Worm (Caenorhabditis elegans) whole organism, late embryonic: ENCODE data around the gene klp-19.

Experiments used
- C38D4.7 ChIP-seq: fragments of 200-800 bp; sonication (Bioruptor generic); optimal IDR thresholded peaks from 2 replicates; lab custom pipeline; 2018; ENCODE audit warnings: mild to moderate bottlenecking, missing genetic modification characterization, moderate library complexity, missing compliant biosample characterization
- K02D7.2 ChIP-seq: sonication (generic microtip); optimal IDR thresholded peaks from 2 replicates; lab custom pipeline; 2017; ENCODE audit warnings: mild to moderate bottlenecking, missing genetic modification characterization, missing compliant biosample characterization
- Y22D7AL.16 ChIP-seq: sonication (generic microtip); optimal IDR thresholded peaks from 2 replicates; lab custom pipeline; 2016; ENCODE audit warnings: missing genetic modification characterization, missing compliant biosample characterization
- ama-1 ChIP-seq: fragments of 150-350 bp; optimal IDR thresholded peaks from 2 replicates; lab custom pipeline; 2014
- ceh-2 ChIP-seq: sonication (generic microtip); optimal IDR thresholded peaks from 2 replicates; lab custom pipeline; 2016; ENCODE audit warnings: missing genotype, missing genetic modification characterization, missing compliant biosample characterization
- ceh-22 ChIP-seq: sonication (generic microtip); optimal IDR thresholded peaks from 2 replicates; lab custom pipeline; 2017; ENCODE audit warnings: missing biosample characterization, missing genetic modification characterization
- ceh-34 ChIP-seq: sonication (generic microtip); optimal IDR thresholded peaks from 2 replicates; lab custom pipeline; 2016; ENCODE audit warnings: mild to moderate bottlenecking, missing genetic modification characterization, missing compliant biosample characterization
- ceh-45 ChIP-seq: fragments of 200-800 bp; sonication (Bioruptor generic); IDR thresholded peaks from 2 replicates; pipeline ENCODE4 v1.3.6; 2022; ENCODE audit warnings: missing genetic modification reagents, missing genetic modification characterization, missing compliant biosample characterization
- ceh-48 ChIP-seq: sonication (generic microtip); optimal IDR thresholded peaks from 2 replicates; lab custom pipeline; 2016; ENCODE audit warnings: missing genetic modification characterization, inconsistent platforms, missing compliant biosample characterization
- dmd-4 ChIP-seq: sonication (generic microtip); optimal IDR thresholded peaks from 2 replicates; lab custom pipeline; 2016; ENCODE audit warnings: borderline replicate concordance, missing genetic modification characterization, missing compliant biosample characterization
- ets-4 ChIP-seq: sonication (generic microtip); optimal IDR thresholded peaks from 2 replicates; lab custom pipeline; 2016; ENCODE audit warnings: missing genetic modification characterization, missing compliant biosample characterization
- eyg-1 ChIP-seq: sonication (generic microtip); optimal IDR thresholded peaks from 2 replicates; lab custom pipeline; 2016; ENCODE audit warnings: missing genotype, missing genetic modification characterization, missing compliant biosample characterization
- fkh-10 ChIP-seq: fragments of 150-350 bp; optimal IDR thresholded peaks from 2 replicates; lab custom pipeline; 2014; ENCODE audit warnings: missing biosample characterization, missing genetic modification reagents, missing genetic modification characterization
- fkh-6 ChIP-seq: sonication (generic microtip); optimal IDR thresholded peaks from 2 replicates; lab custom pipeline; 2016; ENCODE audit warnings: missing genetic modification characterization, missing compliant biosample characterization
- gmeb-2 ChIP-seq: sonication (generic microtip); optimal IDR thresholded peaks from 2 replicates; lab custom pipeline; 2016; ENCODE audit warnings: missing genetic modification characterization, inconsistent platforms, missing compliant biosample characterization
- hlh-13 ChIP-seq: fragments of 200-800 bp; sonication (Bioruptor generic); optimal IDR thresholded peaks from 2 replicates; lab custom pipeline; 2018; ENCODE audit warnings: mild to moderate bottlenecking, missing genetic modification characterization, missing compliant biosample characterization
- hlh-15 ChIP-seq: sonication (generic microtip); optimal IDR thresholded peaks from 2 replicates; lab custom pipeline; 2016; ENCODE audit warnings: missing genetic modification characterization, missing compliant biosample characterization
- hlh-30 ChIP-seq: sonication (generic microtip); optimal IDR thresholded peaks from 2 replicates; lab custom pipeline; 2017; ENCODE audit warnings: antibody characterized with exemption, missing genetic modification characterization, missing compliant biosample characterization; ENCODE audit not compliant: insufficient read depth
- mec-3 ChIP-seq: sonication (generic microtip); optimal IDR thresholded peaks from 2 replicates; lab custom pipeline; 2016; ENCODE audit warnings: borderline replicate concordance, missing genetic modification characterization, missing compliant biosample characterization
- nfya-1 ChIP-seq: sonication (generic microtip); optimal IDR thresholded peaks from 2 replicates; lab custom pipeline; 2017; ENCODE audit warnings: missing genetic modification characterization, mild to moderate bottlenecking, missing compliant biosample characterization, antibody characterized with exemption, moderate library complexity
- nhr-11 ChIP-seq: fragments of 150-350 bp; optimal IDR thresholded peaks from 2 replicates; lab custom pipeline; 2014; ENCODE audit warnings: missing biosample characterization, missing genetic modification characterization
- npax-4 ChIP-seq: sonication (generic microtip); optimal IDR thresholded peaks from 2 replicates; lab custom pipeline; 2016; ENCODE audit warnings: missing genetic modification characterization, missing compliant biosample characterization
- odd-2 ChIP-seq: sonication (generic microtip); optimal IDR thresholded peaks from 2 replicates; lab custom pipeline; 2017; ENCODE audit warnings: antibody characterized with exemption, mild to moderate bottlenecking, missing genetic modification characterization, missing compliant biosample characterization
- pag-3 ChIP-seq: sonication (generic microtip); optimal IDR thresholded peaks from 2 replicates; lab custom pipeline; 2016; ENCODE audit warnings: missing compliant biosample characterization, missing genetic modification characterization, borderline replicate concordance
- pax-1 ChIP-seq: fragments of 150-350 bp; optimal IDR thresholded peaks from 2 replicates; lab custom pipeline; 2014; ENCODE audit warnings: missing biosample characterization, missing genetic modification characterization
- pha-2 ChIP-seq: sonication (generic microtip); optimal IDR thresholded peaks from 2 replicates; lab custom pipeline; 2017; ENCODE audit warnings: mild to moderate bottlenecking, missing genetic modification characterization, missing compliant biosample characterization
- pqm-1 ChIP-seq: sonication (generic microtip); optimal IDR thresholded peaks from 2 replicates; lab custom pipeline; 2016; ENCODE audit warnings: missing genetic modification characterization, missing compliant biosample characterization
- pros-1 ChIP-seq: fragments of 150-350 bp; optimal IDR thresholded peaks from 2 replicates; lab custom pipeline; 2014; ENCODE audit warnings: missing biosample characterization, missing genetic modification reagents, missing genetic modification characterization
- rnt-1 ChIP-seq: sonication (generic microtip); optimal IDR thresholded peaks from 2 replicates; lab custom pipeline; 2016; ENCODE audit warnings: missing genetic modification characterization, missing compliant biosample characterization
- sdc-2 ChIP-seq: sonication (generic microtip); optimal IDR thresholded peaks from 2 replicates; lab custom pipeline; 2016; ENCODE audit warnings: missing genotype, missing genetic modification characterization, missing compliant biosample characterization
- sox-2 ChIP-seq: fragments of 200-800 bp; sonication (Bioruptor generic); IDR thresholded peaks from 2 replicates; pipeline ENCODE4 v1.3.6; 2022; ENCODE audit warnings: missing genetic modification reagents, missing genetic modification characterization, missing compliant biosample characterization
- tbx-7 ChIP-seq: sonication (generic microtip); optimal IDR thresholded peaks from 2 replicates; lab custom pipeline; 2016; ENCODE audit warnings: missing genotype, missing genetic modification characterization, missing compliant biosample characterization
- unc-42 ChIP-seq: sonication (generic microtip); optimal IDR thresholded peaks from 2 replicates; lab custom pipeline; 2016; ENCODE audit warnings: missing genotype, missing genetic modification characterization, missing compliant biosample characterization
- unc-55 ChIP-seq: sonication (generic microtip); optimal IDR thresholded peaks from 2 replicates; lab custom pipeline; 2017; ENCODE audit warnings: missing biosample characterization, missing genetic modification reagents, missing genetic modification characterization
- zip-5 ChIP-seq: sonication (generic microtip); optimal IDR thresholded peaks from 2 replicates; lab custom pipeline; 2016; ENCODE audit warnings: missing genetic modification characterization, missing compliant biosample characterization

The klp-19 gene

DNA sequence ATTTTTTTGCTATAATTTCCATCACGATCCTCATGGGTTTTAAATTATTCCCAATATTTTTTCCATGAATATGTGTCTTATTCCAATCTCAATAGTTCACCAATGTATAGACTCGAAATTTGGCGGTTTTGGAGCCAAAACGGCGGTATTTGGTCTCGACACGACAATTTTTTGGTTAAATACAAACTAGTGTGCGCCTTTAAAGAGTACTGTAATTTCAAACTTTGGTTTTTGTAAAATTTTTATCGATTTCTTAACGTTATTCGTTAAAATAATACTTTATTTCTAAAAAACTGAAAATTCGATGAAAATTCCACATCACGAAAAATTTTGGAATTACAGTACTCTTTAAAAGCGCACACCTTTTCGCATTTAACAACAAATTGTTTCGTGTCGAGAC, 7.6 kb upstream of the klp-19 start:
- no peak for TF ChIP-seq nhr-11 (tag; lab: Kevin White, UChicago)
- TF ChIP-seq ceh-22 (tag; lab: Kevin White, UChicago), result no peak
- TF ChIP-seq odd-2 (tag; lab: Kevin White, UChicago), result no peak
- TF ChIP-seq C38D4.7, result no peak
- TF ChIP-seq mec-3, result no peak
- TF ChIP-seq pha-2 (tag; lab: Kevin White, UChicago), result no peak
- no peak for TF ChIP-seq tbx-7 (tag; lab: Kevin White, UChicago)
- no peak for TF ChIP-seq ceh-45 (GFP tag; lab: Robert Waterston, UW)

DNA sequence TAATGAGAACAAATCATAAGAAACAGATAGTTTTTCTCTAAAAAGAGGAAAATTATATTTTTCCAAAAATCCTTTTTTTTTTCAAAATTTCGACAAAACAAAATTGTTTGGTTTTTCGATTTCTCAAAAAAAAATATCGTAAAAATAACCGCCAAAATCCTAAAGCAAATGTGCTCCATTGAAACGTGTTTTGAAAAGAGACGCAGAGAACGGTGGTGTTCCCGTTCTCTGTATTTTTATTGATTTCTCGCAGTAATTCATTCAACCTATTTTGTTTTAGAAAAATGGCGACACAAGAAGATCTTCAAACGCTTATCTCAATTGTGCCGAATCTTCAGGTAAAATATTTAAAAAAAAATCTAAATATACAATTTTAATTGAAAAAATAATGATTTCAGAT, 6.7 kb upstream of the klp-19 start, which contains the start of gene Y43F4B.10:
TSS of gene Y43F4B.10 (plus strand) at position 281 of the 400 bp plus-strand sequence.
- peak; percentile 40 for TF ChIP-seq pax-1 (tag; lab: Kevin White, UChicago)
- no peak for TF ChIP-seq pqm-1 (tag; lab: Kevin White, UChicago)
- peak; percentile 10 for TF ChIP-seq nfya-1
- peak; percentile 77 for TF ChIP-seq ceh-48 (tag; lab: Kevin White, UChicago)
- TF ChIP-seq fkh-6 (tag; lab: Kevin White, UChicago), result no peak

DNA sequence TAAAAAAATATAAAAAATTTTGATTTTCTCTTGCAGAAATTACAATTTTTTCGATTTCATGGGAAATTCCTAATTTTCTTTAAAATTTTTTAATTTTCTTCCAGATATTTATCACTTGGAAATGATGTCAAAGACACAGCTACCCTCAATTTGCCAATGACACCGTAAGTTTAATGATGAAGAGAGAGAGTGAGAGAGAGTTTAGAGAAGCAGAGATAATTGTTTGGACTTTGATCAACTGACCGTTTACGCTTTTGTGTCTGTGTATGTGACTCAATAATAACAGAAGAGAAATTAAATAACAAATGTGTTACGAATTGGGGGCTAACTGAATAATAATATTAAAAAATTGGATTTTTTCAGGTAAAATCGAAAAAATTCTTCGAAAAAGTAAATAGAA, 3.5 kb upstream of the klp-19 start:
- TF ChIP-seq hlh-15 (tag; lab: Kevin White, UChicago) (no peak), K02D7.2 (tag; lab: Kevin White, UChicago) (no peak), ceh-2 (tag; lab: Kevin White, UChicago) (no peak), npax-4 (tag; lab: Kevin White, UChicago) (no peak), dmd-4 (tag; lab: Kevin White, UChicago) (no peak), eyg-1 (tag; lab: Kevin White, UChicago) (no peak), unc-55 (no peak), hlh-30 (tag; lab: Kevin White, UChicago) (no peak), pqm-1 (tag; lab: Kevin White, UChicago) (no peak), pha-2 (tag; lab: Kevin White, UChicago) (no peak), ets-4 (tag; lab: Kevin White, UChicago) (no peak), nfya-1 (no peak), pros-1 (no peak), fkh-10 (GFP tag; lab: Kevin White, UChicago) (no peak), nhr-11 (tag; lab: Kevin White, UChicago) (no peak), hlh-13 (no peak), Y22D7AL.16 (tag; lab: Kevin White, UChicago) (no peak), gmeb-2 (tag; lab: Kevin White, UChicago) (no peak), rnt-1 (no peak)

DNA sequence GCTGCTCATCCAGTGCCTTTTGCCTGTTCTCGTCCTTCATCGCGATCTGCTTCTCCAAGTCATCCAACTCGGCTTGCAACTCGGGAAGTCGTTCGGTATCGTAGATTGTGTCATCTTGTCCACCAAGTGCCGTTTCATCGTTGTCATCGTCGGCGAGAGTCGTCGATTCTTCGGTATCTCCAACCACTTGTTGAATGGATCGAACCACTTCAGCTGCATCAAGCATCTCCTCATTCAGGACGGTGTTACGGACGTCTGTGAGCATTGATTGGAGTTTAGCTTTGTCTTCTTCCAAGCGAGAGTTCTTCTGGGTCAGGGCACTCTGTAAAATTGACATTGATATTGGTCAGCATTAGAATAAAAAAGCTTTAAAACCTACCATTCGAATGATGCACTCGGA, 1.5 kb downstream of the klp-19 start:
- TF ChIP-seq zip-5 (tag; lab: Kevin White, UChicago) (no peak), sdc-2 (tag; lab: Kevin White, UChicago) (no peak), pag-3 (tag; lab: Kevin White, UChicago) (no peak)

DNA sequence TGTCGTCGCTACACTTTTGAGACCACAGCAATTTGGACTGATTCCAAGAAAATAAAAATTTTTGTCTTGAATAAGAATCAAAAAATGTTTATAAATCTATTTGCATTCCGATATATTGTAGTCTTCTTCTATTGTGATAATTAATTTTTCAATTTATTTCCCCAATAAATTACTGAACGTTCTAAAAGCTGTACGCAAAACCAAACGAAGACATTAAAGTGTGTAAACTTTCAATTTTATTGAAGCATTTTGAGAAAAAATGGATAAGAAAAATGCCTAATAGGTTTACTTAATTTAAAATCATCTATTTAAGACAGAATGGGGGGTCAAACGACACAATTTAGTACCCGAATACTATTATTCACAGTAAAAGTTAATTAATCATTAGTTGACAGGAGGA, 4.5 kb downstream of the klp-19 start:
- TF ChIP-seq ceh-34 (no peak), unc-42 (tag; lab: Kevin White, UChicago) (no peak), ama-1 (lab: Kevin White, UChicago) (no peak), eyg-1 (tag; lab: Kevin White, UChicago) (no peak), sox-2 (GFP tag; lab: Robert Waterston, UW) (no peak), odd-2 (tag; lab: Kevin White, UChicago) (no peak), zip-5 (tag; lab: Kevin White, UChicago) (no peak), gmeb-2 (tag; lab: Kevin White, UChicago) (no peak), pqm-1 (tag; lab: Kevin White, UChicago) (no peak)
